Worm (Caenorhabditis elegans) whole organism, young adult: ENCODE results near the gene F20B10.3.

Source experiments
- F10E7.11 ChIP-seq: sonication (generic microtip); optimal IDR thresholded peaks from 2 replicates; lab custom pipeline; 2017; ENCODE audit warnings: mild to moderate bottlenecking, missing genetic modification characterization, moderate library complexity, missing compliant biosample characterization
- dpl-1 ChIP-seq: fragments of 150-350 bp; optimal IDR thresholded peaks from 2 replicates; lab custom pipeline; 2014; ENCODE audit warnings: missing biosample characterization, missing genetic modification reagents, missing genetic modification characterization
- him-1 ChIP-seq: sonication (generic microtip); optimal IDR thresholded peaks from 2 replicates; lab custom pipeline; 2016; ENCODE audit warnings: missing genotype, missing genetic modification reagents, missing genetic modification characterization, missing compliant biosample characterization
- nhr-27 ChIP-seq: fragments of 200-800 bp; sonication (Bioruptor generic); optimal IDR thresholded peaks from 2 replicates; lab custom pipeline; 2018; ENCODE audit warnings: mild to moderate bottlenecking, missing genetic modification characterization, moderate library complexity, missing compliant biosample characterization
- pbrm-1 ChIP-seq: fragments of 200-800 bp; sonication (Bioruptor generic); IDR thresholded peaks from 2 replicates; pipeline ENCODE4 v1.3.6; 2022; ENCODE audit warnings: missing genetic modification reagents, missing genetic modification characterization, missing compliant biosample characterization
- pha-4 ChIP-seq: fragments of 150-350 bp; sonication (generic microtip); optimal IDR thresholded peaks from 2 replicates; lab custom pipeline; 2014; ENCODE audit warnings: missing biosample characterization, missing genetic modification reagents, missing genetic modification characterization
- sea-2 ChIP-seq: fragments of 200-800 bp; sonication (Bioruptor generic); IDR thresholded peaks from 2 replicates; pipeline ENCODE4 v1.3.6; 2022; ENCODE audit warnings: missing genetic modification characterization, missing compliant biosample characterization
- tbp1 ChIP-seq: fragments of 200-800 bp; sonication (Bioruptor generic); optimal IDR thresholded peaks from 2 replicates; lab custom pipeline; 2018; ENCODE audit warnings: mild to moderate bottlenecking, missing genetic modification characterization, missing compliant biosample characterization
- unc-62 ChIP-seq: fragments of 150-350 bp; optimal IDR thresholded peaks from 2 replicates; lab custom pipeline; 2014; ENCODE audit warnings: missing biosample characterization, missing genetic modification reagents, missing genetic modification characterization
- ztf-26 ChIP-seq: sonication (generic microtip); optimal IDR thresholded peaks from 2 replicates; lab custom pipeline; 2017; ENCODE audit warnings: missing genetic modification characterization, missing compliant biosample characterization

DNA sequence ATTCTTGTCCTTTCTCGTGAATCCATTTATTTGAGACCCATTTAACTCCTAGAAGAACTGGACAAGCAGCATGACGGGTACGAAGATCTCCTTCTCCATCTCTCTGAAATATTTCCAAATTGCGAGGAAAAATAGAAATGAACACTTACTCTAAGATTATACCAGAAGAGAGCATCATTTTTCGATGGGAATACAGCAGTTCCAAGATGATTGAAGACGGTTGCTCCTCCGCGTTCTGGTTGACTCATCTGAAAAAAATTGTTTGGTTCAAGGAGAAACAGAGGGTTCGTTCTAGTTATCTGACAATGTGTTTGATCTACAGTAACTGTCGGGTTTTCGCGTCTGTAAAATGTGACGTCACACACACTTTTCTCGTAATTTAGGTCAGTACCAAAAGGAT is 43.2 kb downstream of the F20B10.3 start:
- TF ChIP-seq pha-4 (tag; lab: Kevin White, UChicago) (no peak), dpl-1 (GFP tag; lab: Kevin White, UChicago) (no peak), F10E7.11 (tag; lab: Kevin White, UChicago) (no peak), unc-62 (GFP tag; lab: Kevin White, UChicago) (no peak), nhr-27 (tag; lab: Kevin White, UChicago) (no peak), pbrm-1 (GFP tag; lab: Robert Waterston, UW) (no peak), him-1 (tag; lab: Kevin White, UChicago) (no peak), sea-2 (GFP tag; lab: Robert Waterston, UW) (no peak), ztf-26 (tag; lab: Kevin White, UChicago) (no peak), tbp1 (no peak)
